Fruit fly (Drosophila melanogaster) whole organism, embryonic: Measurements from ENCODE around the gene Pmm2.

ENCODE experiments used
- Abd-B ChIP-seq: fragments of 200-800 bp; sonication (Bioruptor generic); optimal IDR thresholded peaks from 2 replicates; lab custom pipeline; 2018; ENCODE audit warnings: missing biosample characterization, mild to moderate bottlenecking, missing genetic modification characterization, moderate library complexity
- Aef1 ChIP-seq: fragments of 200-800 bp; sonication (Bioruptor generic); IDR thresholded peaks from 3 replicates; pipeline ENCODE4 v1.3.6; 2022; ENCODE audit warnings: missing biosample characterization, missing genetic modification characterization
- B-H2 ChIP-seq: fragments of 200-800 bp; sonication (Bioruptor generic); optimal IDR thresholded peaks from 2 replicates; lab custom pipeline; 2018; ENCODE audit warnings: missing biosample characterization, mild to moderate bottlenecking, missing genetic modification characterization
- BEAF-32 ChIP-seq: fragments of 200-800 bp; sonication (Bioruptor generic); optimal IDR thresholded peaks from 3 replicates; lab custom pipeline; 2017; ENCODE audit warnings: missing biosample characterization, missing genetic modification characterization, mild to moderate bottlenecking, moderate library complexity, missing genetic modification reagents
- CG11247 ChIP-seq: fragments of 200-800 bp; sonication (Bioruptor generic); IDR thresholded peaks from 2 replicates; pipeline ENCODE4 v1.3.6; 2022; ENCODE audit warnings: missing biosample characterization, missing genetic modification characterization
- CG11504 ChIP-seq: fragments of 200-800 bp; sonication (Bioruptor generic); optimal IDR thresholded peaks from 3 replicates; lab custom pipeline; 2019; ENCODE audit warnings: missing biosample characterization, mild to moderate bottlenecking, missing genetic modification characterization, moderate library complexity
- CG11560 ChIP-seq: fragments of 200-800 bp; sonication (Bioruptor generic); IDR thresholded peaks from 3 replicates; pipeline ENCODE4 v1.3.6; 2022; ENCODE audit warnings: missing biosample characterization, missing genetic modification characterization
- CG13296 ChIP-seq: fragments of 200-800 bp; sonication (Bioruptor generic); optimal IDR thresholded peaks from 3 replicates; lab custom pipeline; 2018; ENCODE audit warnings: missing biosample characterization, mild to moderate bottlenecking, missing genetic modification characterization
- CG15514 ChIP-seq: fragments of 200-800 bp; sonication (Bioruptor generic); optimal IDR thresholded peaks from 3 replicates; lab custom pipeline; 2017; ENCODE audit warnings: missing biosample characterization, missing genetic modification characterization, mild to moderate bottlenecking, moderate library complexity, missing genetic modification reagents
- CG15696 ChIP-seq: fragments of 200-800 bp; sonication (Bioruptor generic); optimal IDR thresholded peaks from 2 replicates; lab custom pipeline; 2019; ENCODE audit warnings: missing biosample characterization, mild to moderate bottlenecking, missing genetic modification characterization, moderate library complexity
- CG16813 ChIP-seq: fragments of 200-800 bp; sonication (Bioruptor generic); IDR thresholded peaks from 3 replicates; pipeline ENCODE4 v1.3.6; 2022; ENCODE audit warnings: missing biosample characterization, missing genetic modification characterization; ENCODE audit not compliant: partially characterized antibody
- CG17612 ChIP-seq: fragments of 200-800 bp; sonication (Bioruptor generic); IDR thresholded peaks from 2 replicates; pipeline ENCODE4 v1.3.6; 2022; ENCODE audit warnings: missing biosample characterization, missing genetic modification characterization
- CG3163 ChIP-seq: fragments of 200-800 bp; sonication (Bioruptor generic); optimal IDR thresholded peaks from 3 replicates; lab custom pipeline; 2016; ENCODE audit warnings: missing biosample characterization, missing genetic modification characterization
- CG32772 ChIP-seq: fragments of 200-800 bp; sonication (Bioruptor generic); IDR thresholded peaks from 2 replicates; pipeline ENCODE4 v1.3.6; 2022; ENCODE audit warnings: missing biosample characterization, missing genetic modification characterization
- CG3995 ChIP-seq: fragments of 200-800 bp; sonication (Bioruptor generic); optimal IDR thresholded peaks from 3 replicates; lab custom pipeline; 2016; ENCODE audit warnings: missing biosample characterization, missing genetic modification characterization
- CG4360 ChIP-seq: fragments of 200-800 bp; sonication (Bioruptor generic); IDR thresholded peaks from 2 replicates; pipeline ENCODE4 v1.3.6; 2022; ENCODE audit warnings: missing biosample characterization, missing genetic modification characterization
- CG4820 ChIP-seq: fragments of 200-800 bp; sonication (Bioruptor generic); optimal IDR thresholded peaks from 3 replicates; lab custom pipeline; 2016; ENCODE audit warnings: missing biosample characterization, missing genetic modification characterization
- CG6272 ChIP-seq: fragments of 200-800 bp; sonication (Bioruptor generic); IDR thresholded peaks from 2 replicates; pipeline ENCODE4 v1.3.6; 2022; ENCODE audit warnings: missing biosample characterization, missing genetic modification characterization
- CG7271 ChIP-seq: fragments of 200-800 bp; sonication (Bioruptor generic); optimal IDR thresholded peaks from 2 replicates; lab custom pipeline; 2018; ENCODE audit warnings: missing biosample characterization, mild to moderate bottlenecking, missing genetic modification characterization, moderate library complexity
- CG7928 ChIP-seq: fragments of 200-800 bp; sonication (Bioruptor generic); optimal IDR thresholded peaks from 2 replicates; lab custom pipeline; 2017; ENCODE audit warnings: missing biosample characterization, mild to moderate bottlenecking, missing genetic modification characterization
- CG8281 ChIP-seq: fragments of 200-800 bp; sonication (Bioruptor generic); optimal IDR thresholded peaks from 2 replicates; lab custom pipeline; 2018; ENCODE audit warnings: missing biosample characterization, mild to moderate bottlenecking, missing genetic modification characterization, moderate library complexity
- CG8388 ChIP-seq: fragments of 200-800 bp; sonication (Bioruptor generic); optimal IDR thresholded peaks from 2 replicates; lab custom pipeline; 2019; ENCODE audit warnings: missing biosample characterization, mild to moderate bottlenecking, missing genetic modification characterization, moderate library complexity
- CG8478 ChIP-seq: fragments of >200 bp; optimal IDR thresholded peaks from 2 replicates; lab custom pipeline; 2018
- Dbx ChIP-seq: fragments of 200-800 bp; sonication (Bioruptor generic); IDR thresholded peaks from 3 replicates; pipeline ENCODE4 v1.3.6; 2022; ENCODE audit warnings: missing biosample characterization, missing genetic modification characterization
- Dref ChIP-seq: fragments of 200-800 bp; sonication (Bioruptor generic); IDR thresholded peaks from 2 replicates; pipeline ENCODE4 v1.3.6; 2022; ENCODE audit warnings: missing biosample characterization, missing genetic modification characterization
- Ets97D ChIP-seq: fragments of 200-800 bp; sonication (Bioruptor generic); optimal IDR thresholded peaks from 3 replicates; lab custom pipeline; 2016; ENCODE audit warnings: missing biosample characterization, missing genetic modification characterization
- Fer1 ChIP-seq: fragments of 200-800 bp; sonication (Bioruptor generic); optimal IDR thresholded peaks from 2 replicates; lab custom pipeline; 2017; ENCODE audit warnings: missing biosample characterization, mild to moderate bottlenecking, missing genetic modification characterization
- Oaz ChIP-seq: fragments of 200-800 bp; sonication (Bioruptor generic); IDR thresholded peaks from 2 replicates; pipeline ENCODE4 v1.3.6; 2022; ENCODE audit warnings: missing biosample characterization, missing genetic modification characterization
- Opbp ChIP-seq: fragments of 200-800 bp; sonication (Bioruptor generic); IDR thresholded peaks from 3 replicates; pipeline ENCODE4 v1.3.6; 2022; ENCODE audit warnings: missing biosample characterization, missing genetic modification characterization; ENCODE audit not compliant: partially characterized antibody
- Ptx1 ChIP-seq: fragments of 200-800 bp; sonication (Bioruptor generic); IDR thresholded peaks from 2 replicates; pipeline ENCODE4 v1.3.6; 2022; ENCODE audit warnings: missing biosample characterization, missing genetic modification characterization
- Rx ChIP-seq: fragments of 200-800 bp; sonication (Bioruptor generic); IDR thresholded peaks from 2 replicates; pipeline ENCODE4 v1.3.6; 2022; ENCODE audit warnings: missing biosample characterization, missing genetic modification characterization
- Sox100B ChIP-seq: fragments of 200-800 bp; sonication (Bioruptor generic); optimal IDR thresholded peaks from 3 replicates; lab custom pipeline; 2018; ENCODE audit warnings: missing biosample characterization, mild to moderate bottlenecking, missing genetic modification characterization
- Taf1 ChIP-seq: fragments of 200-800 bp; sonication (Bioruptor generic); IDR thresholded peaks from 2 replicates; pipeline ENCODE4 v1.3.6; 2022; ENCODE audit warnings: missing biosample characterization, missing genetic modification characterization
- bab2 ChIP-seq: fragments of 200-800 bp; sonication (Bioruptor generic); optimal IDR thresholded peaks from 2 replicates; lab custom pipeline; 2016; ENCODE audit warnings: missing biosample characterization, missing genetic modification characterization
- bbx ChIP-seq: fragments of 200-800 bp; sonication (Bioruptor generic); IDR thresholded peaks from 2 replicates; pipeline ENCODE4 v1.3.6; 2022; ENCODE audit warnings: missing biosample characterization, missing genetic modification characterization; ENCODE audit not compliant: partially characterized antibody
- bowl ChIP-seq: fragments of 200-800 bp; sonication (Bioruptor generic); IDR thresholded peaks from 2 replicates; pipeline ENCODE4 v1.3.6; 2022; ENCODE audit warnings: missing biosample characterization, missing genetic modification characterization
- bsh ChIP-seq, 2 experiments: fragments of 200-800 bp; sonication (Bioruptor generic); optimal IDR thresholded peaks; 2 replicates each; lab custom pipeline; 2017 to 2018; ENCODE audit warnings: mild to moderate bottlenecking in 2 of 2, missing biosample characterization in 2 of 2, missing genetic modification characterization in 2 of 2, moderate library complexity in 1 of 2
- chn ChIP-seq: fragments of 200-800 bp; sonication (Bioruptor generic); optimal IDR thresholded peaks from 2 replicates; lab custom pipeline; 2016; ENCODE audit warnings: missing biosample characterization, missing genetic modification characterization
- crol ChIP-seq: fragments of 200-800 bp; sonication (Bioruptor generic); IDR thresholded peaks from 2 replicates; pipeline ENCODE4 v1.3.6; 2022; ENCODE audit warnings: missing biosample characterization, missing genetic modification characterization
- dpn ChIP-seq, 2 experiments: fragments of 200-800 bp; sonication (Bioruptor generic); optimal IDR thresholded peaks; 3 replicates each; lab custom pipeline; 2016; ENCODE audit warnings: missing biosample characterization in 2 of 2, missing genetic modification characterization in 2 of 2
- grn ChIP-seq: fragments of 200-800 bp; sonication (Bioruptor generic); optimal IDR thresholded peaks from 3 replicates; lab custom pipeline; 2017; ENCODE audit warnings: missing biosample characterization, missing genetic modification characterization
- hb ChIP-seq: fragments of 200-800 bp; sonication (Bioruptor generic); IDR thresholded peaks from 3 replicates; pipeline ENCODE4 v1.3.6; 2022; ENCODE audit warnings: missing biosample characterization, missing genetic modification characterization; ENCODE audit not compliant: partially characterized antibody
- klu ChIP-seq: fragments of 200-800 bp; sonication (Bioruptor generic); IDR thresholded peaks from 2 replicates; pipeline ENCODE4 v1.3.6; 2022; ENCODE audit warnings: missing biosample characterization, missing genetic modification characterization
- nmo ChIP-seq: fragments of 200-800 bp; sonication (Bioruptor generic); optimal IDR thresholded peaks from 2 replicates; lab custom pipeline; 2018; ENCODE audit warnings: missing biosample characterization, mild to moderate bottlenecking, missing genetic modification characterization, moderate library complexity
- nom ChIP-seq: fragments of 200-800 bp; sonication (Bioruptor generic); optimal IDR thresholded peaks from 2 replicates; lab custom pipeline; 2017; ENCODE audit warnings: missing biosample characterization, missing genetic modification characterization, mild to moderate bottlenecking, moderate library complexity, missing genetic modification reagents
- schlank ChIP-seq: fragments of 200-800 bp; sonication (Bioruptor generic); optimal IDR thresholded peaks from 2 replicates; lab custom pipeline; 2018; ENCODE audit warnings: missing biosample characterization, mild to moderate bottlenecking, missing genetic modification characterization
- shn ChIP-seq: fragments of 200-800 bp; sonication (Bioruptor generic); optimal IDR thresholded peaks from 3 replicates; lab custom pipeline; 2016; ENCODE audit warnings: missing biosample characterization, missing genetic modification characterization
- sr ChIP-seq: fragments of 200-800 bp; sonication (Bioruptor generic); IDR thresholded peaks from 3 replicates; pipeline ENCODE4 v1.3.6; 2022; ENCODE audit warnings: missing biosample characterization, missing genetic modification characterization
- tap ChIP-seq: fragments of 200-800 bp; optimal IDR thresholded peaks from 3 replicates; lab custom pipeline; 2019; ENCODE audit warnings: missing biosample characterization, mild to moderate bottlenecking, missing genetic modification characterization, moderate library complexity
- tll ChIP-seq, 2 experiments: fragments of 200-800 bp in 1 of 2; fragments of >200 bp in 1 of 2; sonication (Bioruptor generic) in 1 of 2; optimal IDR thresholded peaks; 2 replicates each; lab custom pipeline; 2017 to 2019; ENCODE audit warnings: missing biosample characterization in 2 of 2, missing genetic modification characterization in 2 of 2, mild to moderate bottlenecking in 1 of 2, moderate library complexity in 1 of 2
- tup ChIP-seq: fragments of 200-800 bp; sonication (Bioruptor generic); optimal IDR thresholded peaks from 2 replicates; lab custom pipeline; 2016; ENCODE audit warnings: missing biosample characterization, mild to moderate bottlenecking, missing genetic modification characterization, moderate library complexity
- yki ChIP-seq: fragments of >200 bp; optimal IDR thresholded peaks from 3 replicates; lab custom pipeline; 2018

The Pmm2 gene

DNA sequence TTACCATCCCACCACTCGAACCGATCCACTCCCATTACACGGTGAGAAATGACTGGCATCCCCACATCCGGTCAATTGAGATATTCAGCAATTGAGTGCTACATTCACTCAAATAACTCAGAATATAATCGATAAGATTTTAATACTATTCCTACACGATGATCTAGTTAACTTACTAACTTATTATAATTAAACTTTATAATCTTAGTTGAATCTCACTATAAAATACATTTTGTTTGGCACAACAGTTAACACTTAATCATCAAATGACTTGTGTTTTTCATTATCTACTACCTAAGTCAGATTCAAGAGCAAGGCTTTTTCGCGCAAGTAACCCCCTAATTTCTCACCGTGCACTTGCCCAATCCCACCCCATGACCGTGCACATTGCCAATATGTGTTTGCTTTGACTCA lies 39.1 kb upstream of the Pmm2 start (continued):
- TF ChIP-seq yki: no peak
- TF ChIP-seq Dbx: no peak
- no peak for TF ChIP-seq CG8281
- TF ChIP-seq CG4360 (GFP tag; lab: Robert Waterston, UW): no peak
- TF ChIP-seq CG3163: no peak
- no peak for TF ChIP-seq CG15696 (tag; lab: Kevin White, UChicago)
- TF ChIP-seq CG6272: no peak
- no peak for TF ChIP-seq CG8478 (lab: Kevin White, UChicago)
- TF ChIP-seq BEAF-32 (GFP tag; lab: Kevin White, UChicago): no peak
- TF ChIP-seq CG7928 (GFP tag; lab: Kevin White, UChicago): no peak
- TF ChIP-seq CG15514 (GFP tag; lab: Kevin White, UChicago): no peak
- 0 out of 3 replicates have a peak, but pooled peaks have one; percentile 30 for TF ChIP-seq CG11560
- TF ChIP-seq CG11247 (GFP tag; lab: Robert Waterston, UW): no peak
- no peak for TF ChIP-seq CG16813 (GFP tag; lab: Robert Waterston, UW)
- TF ChIP-seq Taf1: no peak
- no peak for TF ChIP-seq schlank
- TF ChIP-seq CG8388 (GFP tag; lab: Kevin White, UChicago): peak; percentile 48
- peak; percentile 51 for TF ChIP-seq Sox100B (GFP tag; lab: Kevin White, UChicago)
- TF ChIP-seq dpn (GFP tag; optimal IDR thresholded peaks at IDR 0.05; lab: Kevin White, UChicago): peak in 1 of 2 experiments; percentile 3
- TF ChIP-seq shn (GFP tag; lab: Kevin White, UChicago): no peak
- TF ChIP-seq Opbp (GFP tag; lab: Robert Waterston, UW): no peak
- TF ChIP-seq bowl: no peak
- TF ChIP-seq tll (GFP tag; optimal IDR thresholded peaks at IDR 0.05; lab: Kevin White, UChicago): no peak
- no peak for TF ChIP-seq Aef1 (GFP tag; lab: Robert Waterston, UW)
- no peak for TF ChIP-seq klu (GFP tag; lab: Robert Waterston, UW)
- TF ChIP-seq CG4820 (GFP tag; lab: Kevin White, UChicago): peak; percentile 30
- TF ChIP-seq grn (GFP tag; lab: Kevin White, UChicago): no peak
- no peak for TF ChIP-seq chn (GFP tag; lab: Kevin White, UChicago)
- TF ChIP-seq nom: peak; percentile 79
- peak; percentile 46 for TF ChIP-seq tap (tag; lab: Kevin White, UChicago)
- TF ChIP-seq B-H2 (GFP tag; lab: Kevin White, UChicago): no peak
- TF ChIP-seq sr (GFP tag; lab: Robert Waterston, UW): no peak
- TF ChIP-seq CG13296: peak; percentile 51
- no peak for TF ChIP-seq CG17612 (GFP tag; lab: Robert Waterston, UW)
- peak; percentile 35 for TF ChIP-seq Fer1
- no peak for TF ChIP-seq bbx (GFP tag; lab: Robert Waterston, UW)
- TF ChIP-seq hb: no peak
- no peak for TF ChIP-seq Dref (GFP tag; lab: Robert Waterston, UW)
- TF ChIP-seq CG7271 (tag; lab: Kevin White, UChicago): no peak
- no peak for TF ChIP-seq Ets97D (GFP tag; lab: Kevin White, UChicago)
- 0 out of 2 replicates have a peak, but pooled peaks have one; percentile 11 for TF ChIP-seq CG32772 (GFP tag; lab: Robert Waterston, UW)
- TF ChIP-seq bab2 (GFP tag; lab: Kevin White, UChicago): peak; percentile 11
- no peak for TF ChIP-seq tup (GFP tag; lab: Kevin White, UChicago)
- TF ChIP-seq nmo: peak; percentile 53
- no peak for TF ChIP-seq CG3995 (GFP tag; lab: Kevin White, UChicago)
- peak; percentile 27 to 83 for TF ChIP-seq bsh (GFP tag; optimal IDR thresholded peaks at IDR 0.05; lab: Kevin White, UChicago)
- no peak for TF ChIP-seq crol (GFP tag; lab: Robert Waterston, UW)
- 0 out of 2 replicates have a peak, but pooled peaks have one; percentile 27 for TF ChIP-seq Ptx1
- no peak for TF ChIP-seq Abd-B
- TF ChIP-seq Rx (GFP tag; lab: Robert Waterston, UW): no peak
- TF ChIP-seq Oaz (GFP tag; lab: Robert Waterston, UW): no peak
- TF ChIP-seq CG11504 (tag; lab: Kevin White, UChicago): peak; percentile 68
